Worm (Caenorhabditis elegans) whole organism, early embryonic: Measurements from ENCODE around the gene fkb-6.

Experiments
- B0310.2 ChIP-seq: sonication (generic microtip); optimal IDR thresholded peaks from 2 replicates; lab custom pipeline; 2016; ENCODE audit warnings: mild to moderate bottlenecking, missing genetic modification characterization, missing compliant biosample characterization
- aly-1 ChIP-seq: sonication (generic microtip); optimal IDR thresholded peaks from 2 replicates; lab custom pipeline; 2016; ENCODE audit warnings: missing genetic modification characterization, missing compliant biosample characterization
- ama-1 ChIP-seq: fragments of 150-350 bp; optimal IDR thresholded peaks from 2 replicates; lab custom pipeline; 2014
- ceh-13 ChIP-seq: fragments of 200-800 bp; sonication (Bioruptor generic); optimal IDR thresholded peaks from 2 replicates; lab custom pipeline; 2018; ENCODE audit warnings: mild to moderate bottlenecking, missing genetic modification characterization, missing compliant biosample characterization
- ets-7 ChIP-seq: sonication (generic microtip); optimal IDR thresholded peaks from 2 replicates; lab custom pipeline; 2016; ENCODE audit warnings: missing genotype, missing genetic modification characterization, missing compliant biosample characterization
- flt-1 ChIP-seq: fragments of 200-800 bp; sonication (Bioruptor generic); IDR thresholded peaks from 2 replicates; pipeline ENCODE4 v1.3.6; 2022; ENCODE audit warnings: missing genetic modification characterization, missing compliant biosample characterization
- hmg-4 ChIP-seq: fragments of 200-800 bp; sonication (Bioruptor generic); optimal IDR thresholded peaks from 2 replicates; lab custom pipeline; 2018; ENCODE audit warnings: mild to moderate bottlenecking, missing genetic modification characterization, missing compliant biosample characterization
- pes-1 ChIP-seq: fragments of 200-800 bp; sonication (Bioruptor generic); IDR thresholded peaks from 2 replicates; pipeline ENCODE4 v1.3.6; 2022; ENCODE audit warnings: missing genetic modification reagents, missing genetic modification characterization, missing compliant biosample characterization
- scrt-1 ChIP-seq: fragments of 200-800 bp; sonication (Bioruptor generic); IDR thresholded peaks from 2 replicates; pipeline ENCODE4 v1.3.6; 2022; ENCODE audit warnings: missing genetic modification characterization, missing compliant biosample characterization
- tbx-37 ChIP-seq: fragments of 200-800 bp; sonication (Bioruptor generic); conservative IDR thresholded peaks from 2 replicates; pipeline ENCODE4 v1.3.6; 2022; ENCODE audit warnings: missing genetic modification reagents, missing genetic modification characterization, missing compliant biosample characterization

DNA sequence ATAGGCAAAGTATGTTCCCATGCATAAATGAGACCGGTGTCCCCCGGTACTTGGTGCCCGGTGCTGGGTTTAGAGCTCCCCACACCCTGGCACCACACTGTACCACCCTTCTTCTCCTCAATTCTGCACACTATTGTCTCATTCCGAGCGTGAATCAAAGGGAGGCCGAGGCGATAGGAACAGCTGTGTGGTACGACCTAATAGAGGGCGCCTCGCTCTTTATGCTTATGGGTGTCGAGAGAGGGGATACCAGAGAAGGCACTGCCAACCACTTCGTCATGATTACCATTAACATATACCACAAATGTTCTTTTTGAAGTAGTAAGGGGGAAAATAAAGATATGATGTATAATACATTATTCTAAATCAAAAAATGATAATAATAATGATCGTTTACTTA lies 24.7 kb downstream of the fkb-6 start:
- TF ChIP-seq ama-1 (lab: Kevin White, UChicago) (no peak), flt-1 (GFP tag; lab: Robert Waterston, UW) (no peak), hmg-4 (no peak), tbx-37 (GFP tag; lab: Robert Waterston, UW) (no peak), ets-7 (tag; lab: Kevin White, UChicago) (no peak), B0310.2 (tag; lab: Kevin White, UChicago) (no peak), scrt-1 (GFP tag; lab: Robert Waterston, UW) (no peak), aly-1 (tag; lab: Kevin White, UChicago) (no peak), pes-1 (no peak), ceh-13 (GFP tag; lab: Kevin White, UChicago) (no peak)
